Fruit fly (Drosophila melanogaster) whole organism: Measurements from ENCODE around the gene CheB38c.

Experiments
- pan ChIP-seq: fragments of >200 bp; optimal IDR thresholded peaks from 2 replicates; lab custom pipeline; 2017
- usp ChIP-seq: fragments of >200 bp; optimal IDR thresholded peaks from 2 replicates; lab custom pipeline; 2017; ENCODE audit warnings: missing biosample characterization, missing genetic modification characterization, mixed read lengths

DNA sequence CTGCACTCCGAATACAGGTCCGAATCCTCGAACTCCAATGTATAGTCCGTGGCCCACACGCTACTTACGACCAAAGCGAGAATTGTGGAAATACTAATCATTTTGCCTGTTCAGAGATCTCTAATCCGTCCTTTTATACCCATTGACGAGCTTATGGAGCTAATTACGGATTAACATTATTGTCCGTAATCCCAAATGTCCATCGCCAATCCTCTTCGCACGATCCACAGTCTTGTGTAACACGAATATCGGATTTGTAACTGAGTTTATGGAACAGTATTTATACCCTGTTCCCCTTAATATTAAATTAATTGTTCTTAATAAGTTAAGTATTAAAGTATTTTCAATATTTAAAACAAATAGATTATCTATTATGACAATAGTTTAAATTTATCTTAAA, 2.2 kb downstream of the CheB38c start, which contains the start of gene CheB38a:
- no peak for TF ChIP-seq usp
- no peak for TF ChIP-seq pan (lab: Kevin White, UChicago)
